Worm (Caenorhabditis elegans): ENCODE measurements around the gene Y59H11AR.4.

Gene Y59H11AR.4

DNA sequence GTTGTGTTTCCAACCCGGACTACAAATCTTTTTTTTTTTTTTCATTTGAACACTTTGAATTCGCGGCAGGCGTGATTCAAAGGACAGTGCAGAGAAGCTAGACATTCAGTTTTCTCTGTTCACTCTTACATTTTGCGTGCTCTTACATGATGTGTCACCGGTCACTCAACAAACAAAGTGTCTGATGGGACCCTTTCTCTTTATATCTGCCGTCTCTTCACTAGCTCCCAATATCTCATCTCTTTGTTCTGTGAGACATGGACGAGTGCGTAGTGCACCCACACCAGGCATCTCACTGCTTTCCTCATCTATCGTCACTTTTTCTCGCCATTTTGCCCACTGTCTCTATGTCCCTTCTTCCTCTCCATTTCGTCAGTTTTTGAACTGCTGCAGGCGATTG, 13.5 kb downstream of the Y59H11AR.4 start (continued):
- TF ChIP-seq F52B5.7 (tag; optimal IDR thresholded peaks at IDR 0.05), result no peak
- TF ChIP-seq hlh-12 (tag; optimal IDR thresholded peaks at IDR 0.05), result no peak
- TF ChIP-seq hrde-1 (tag; optimal IDR thresholded peaks at IDR 0.05; ENCODE audit: borderline replicate concordance), result no peak
- no peak for TF ChIP-seq nhr-179 (tag; optimal IDR thresholded peaks at IDR 0.05)
- TF ChIP-seq attf-5 (GFP tag; optimal IDR thresholded peaks at IDR 0.05), result peak; percentile 8
- TF ChIP-seq nhr-120 (GFP tag; IDR thresholded peaks at IDR 0.05), result no peak
- no peak for TF ChIP-seq dpff-1 (tag; optimal IDR thresholded peaks at IDR 0.05)
- no peak; the same call in 1 of the 2 replicates for TF ChIP-seq hmg-1.2 (GFP tag; IDR thresholded peaks at IDR 0.05)
- TF ChIP-seq egl-44 (GFP tag; IDR thresholded peaks at IDR 0.05), result no peak
- no peak for TF ChIP-seq lir-1 (GFP tag; conservative IDR thresholded peaks at IDR 0.05)

- TF ChIP-seq C17E4.6 (GFP tag; IDR thresholded peaks at IDR 0.05), result no peak
- no peak for TF ChIP-seq ZK185.1 (tag; optimal IDR thresholded peaks at IDR 0.05; ENCODE audit: poor library complexity, severe bottlenecking)
- TF ChIP-seq ztf-6 (GFP tag; IDR thresholded peaks at IDR 0.05), result no peak
- TF ChIP-seq repo-1 (tag; optimal IDR thresholded peaks at IDR 0.05), result no peak
- no peak for TF ChIP-seq lag-1 (GFP tag; IDR thresholded peaks at IDR 0.05)
- no peak for TF ChIP-seq sea-2 (GFP tag; IDR thresholded peaks at IDR 0.05)
- TF ChIP-seq nfya-2 (GFP tag; IDR thresholded peaks at IDR 0.05), result no peak
- no peak for TF ChIP-seq lin-54 (GFP tag; optimal IDR thresholded peaks at IDR 0.05)
- no peak for TF ChIP-seq ceh-27 (GFP tag; optimal IDR thresholded peaks at IDR 0.05)
- TF ChIP-seq nfya-1 (tag; optimal IDR thresholded peaks at IDR 0.05; ENCODE audit: borderline replicate concordance, insufficient read depth), result no peak
- TF ChIP-seq ztf-28 (GFP tag; IDR thresholded peaks at IDR 0.05), result no peak
- TF ChIP-seq nfyb-1 (GFP tag; IDR thresholded peaks at IDR 0.05), result peak; percentile 60; the same call in 1 of the 2 replicates
- TF ChIP-seq pbrm-1 (GFP tag; IDR thresholded peaks at IDR 0.05), result no peak
- TF ChIP-seq ceh-79 (tag; optimal IDR thresholded peaks at IDR 0.05), result no peak
- TF ChIP-seq K12H6.12 (tag; optimal IDR thresholded peaks at IDR 0.05), result no peak
- no peak for TF ChIP-seq egl-18 (GFP tag; IDR thresholded peaks at IDR 0.05)
- TF ChIP-seq snpc-1.1 (tag; optimal IDR thresholded peaks at IDR 0.05; ENCODE audit: insufficient read depth), result no peak
- TF ChIP-seq attf-3 (GFP tag; conservative IDR thresholded peaks at IDR 0.05), result no peak
- TF ChIP-seq ceh-40 (GFP tag; IDR thresholded peaks at IDR 0.05), result no peak
- TF ChIP-seq attf-6 (GFP tag; IDR thresholded peaks at IDR 0.05), result no peak
- no peak for TF ChIP-seq nhr-90 (tag; optimal IDR thresholded peaks at IDR 0.05)
- TF ChIP-seq akir-1 (GFP tag; optimal IDR thresholded peaks at IDR 0.05), result no peak
- no peak for TF ChIP-seq F23B12.7 (tag; optimal IDR thresholded peaks at IDR 0.05; ENCODE audit: insufficient read depth)
- no peak for TF ChIP-seq fkh-3 (tag; optimal IDR thresholded peaks at IDR 0.05)
- TF ChIP-seq sptf-2 (GFP tag; optimal IDR thresholded peaks at IDR 0.05), result no peak
- TF ChIP-seq B0336.3 (GFP tag; IDR thresholded peaks at IDR 0.05), result no peak
- no peak for TF ChIP-seq madf-10 (tag; optimal IDR thresholded peaks at IDR 0.05)
- TF ChIP-seq dpff-1 (tag; optimal IDR thresholded peaks at IDR 0.05), result no peak
- no peak for TF ChIP-seq B0261.1 (tag; optimal IDR thresholded peaks at IDR 0.05)
- no peak for TF ChIP-seq rec-8 (tag; optimal IDR thresholded peaks at IDR 0.05)
- TF ChIP-seq let-526 (GFP tag; IDR thresholded peaks at IDR 0.05), result 0 out of 2 replicates have a peak, but pooled peaks have one; percentile 5
- TF ChIP-seq let-607 (tag; optimal IDR thresholded peaks at IDR 0.05), result peak in 1 of 2 experiments; percentile 44
- TF ChIP-seq nhr-179 (tag; optimal IDR thresholded peaks at IDR 0.05), result no peak
- no peak for TF ChIP-seq cebp-2 (GFP tag; IDR thresholded peaks at IDR 0.05)
- TF ChIP-seq atf-7 (tag; optimal IDR thresholded peaks at IDR 0.05), result peak; percentile 60
- 0 out of 2 replicates have a peak, but pooled peaks have one; percentile 41 for TF ChIP-seq Y53G8AR.9 (GFP tag; conservative IDR thresholded peaks at IDR 0.05)
- TF ChIP-seq Y79H2A.3 (GFP tag; conservative IDR thresholded peaks at IDR 0.05), result no peak
These were observed 15.2 kb downstream of the Y59H11AR.4 start, which contains the start of gene catp-7 for ce11 chrIV:8585076-8586033. Gene catp-7 (plus strand): TSS chrIV:8585983.

All from whole organism, young adult.